Worm (Caenorhabditis elegans) whole organism, L4 larva: ENCODE data around the gene srg-55.

Source experiments
- F26F4.8 ChIP-seq: fragments of 200-800 bp; sonication (Bioruptor generic); conservative IDR thresholded peaks from 2 replicates; pipeline ENCODE4 v1.3.6; 2022; ENCODE audit warnings: missing genetic modification characterization, missing compliant biosample characterization
- R02D3.7 ChIP-seq: fragments of 150-350 bp; sonication (generic microtip); optimal IDR thresholded peaks from 3 replicates; lab custom pipeline; 2014; ENCODE audit warnings: missing biosample characterization, missing genetic modification characterization
- T26A8.4 ChIP-seq: fragments of 200-800 bp; sonication (Bioruptor generic); IDR thresholded peaks from 2 replicates; pipeline ENCODE4 v1.3.6; 2022; ENCODE audit warnings: missing genetic modification characterization, missing compliant biosample characterization
- duxl-1 ChIP-seq: sonication (generic microtip); optimal IDR thresholded peaks from 2 replicates; lab custom pipeline; 2016; ENCODE audit warnings: mild to moderate bottlenecking, missing genetic modification characterization, moderate library complexity, missing compliant biosample characterization; ENCODE audit not compliant: poor library complexity
- nhr-11 ChIP-seq: fragments of 150-350 bp; optimal IDR thresholded peaks from 2 replicates; lab custom pipeline; 2014; ENCODE audit warnings: missing biosample characterization, missing genetic modification characterization
- nhr-6 ChIP-seq: fragments of 150-350 bp; optimal IDR thresholded peaks from 2 replicates; lab custom pipeline; 2014; ENCODE audit warnings: missing biosample characterization, missing genetic modification characterization
- nhr-77 ChIP-seq: fragments of 150-350 bp; optimal IDR thresholded peaks from 2 replicates; lab custom pipeline; 2014; ENCODE audit warnings: missing biosample characterization, missing genetic modification characterization
- pqm-1 ChIP-seq: sonication (generic microtip); optimal IDR thresholded peaks from 2 replicates; lab custom pipeline; 2017; ENCODE audit warnings: missing biosample characterization, missing genetic modification characterization
- unc-39 ChIP-seq: sonication (generic microtip); optimal IDR thresholded peaks from 2 replicates; lab custom pipeline; 2017; ENCODE audit warnings: missing biosample characterization, missing genetic modification characterization
- unc-62 ChIP-seq, 3 experiments: fragments of 150-350 bp in 1 of 3; sonication (generic microtip); optimal IDR thresholded peaks in 2 of 3; peaks in 1 of 3; 1 replicate in 1 of 3; 2 replicates in 2 of 3; lab custom pipeline; 2014 to 2017; ENCODE audit warnings: missing biosample characterization in 3 of 3, missing genetic modification characterization in 3 of 3, missing genetic modification reagents in 3 of 3, missing genotype in 1 of 3
- zfp-3 ChIP-seq: fragments of 200-800 bp; sonication (Bioruptor generic); conservative IDR thresholded peaks from 2 replicates; pipeline ENCODE4 v1.3.6; 2022; ENCODE audit warnings: missing genetic modification reagents, missing genetic modification characterization, missing compliant biosample characterization
- ztf-11 ChIP-seq: fragments of 150-350 bp; optimal IDR thresholded peaks from 2 replicates; lab custom pipeline; 2014; ENCODE audit warnings: missing biosample characterization, missing genetic modification characterization

ce11 chrV:14948566-14948965 lies 20.4 kb upstream of the srg-55 start:
- TF ChIP-seq duxl-1 (tag; lab: Kevin White, UChicago) (no peak), R02D3.7 (tag; lab: Kevin White, UChicago) (no peak), ztf-11 (tag; lab: Kevin White, UChicago) (no peak), nhr-77 (tag; lab: Kevin White, UChicago) (no peak), zfp-3 (GFP tag; lab: Robert Waterston, UW) (no peak), nhr-6 (tag; lab: Kevin White, UChicago) (peak; percentile 18), nhr-11 (tag; lab: Kevin White, UChicago) (no peak), pqm-1 (tag; lab: Kevin White, UChicago) (no peak), unc-39 (no peak), unc-62 (GFP tag; optimal IDR thresholded peaks at IDR 0.05 in 1 of 2; lab: Kevin White, UChicago) (no peak), unc-62 (tag; optimal IDR thresholded peaks at IDR 0.05; lab: Kevin White, UChicago) (no peak), F26F4.8 (no peak), T26A8.4 (GFP tag; lab: Robert Waterston, UW) (no peak)
